Fruit fly (Drosophila melanogaster) whole organism, embryonic: Measurements from ENCODE around the gene tsh.

Source experiments
- CG12769 ChIP-seq: fragments of 200-800 bp; sonication (Bioruptor generic); optimal IDR thresholded peaks from 2 replicates; lab custom pipeline; 2019; ENCODE audit warnings: missing biosample characterization, mild to moderate bottlenecking, missing genetic modification characterization, moderate library complexity
- CG13424 ChIP-seq: fragments of 200-800 bp; sonication (Bioruptor generic); optimal IDR thresholded peaks from 2 replicates; lab custom pipeline; 2019; ENCODE audit warnings: missing biosample characterization, mild to moderate bottlenecking, missing genetic modification characterization, moderate library complexity
- CG14965 ChIP-seq: fragments of 200-800 bp; sonication (Bioruptor generic); optimal IDR thresholded peaks from 2 replicates; lab custom pipeline; 2016; ENCODE audit warnings: missing biosample characterization, missing genetic modification characterization, borderline replicate concordance
- CG15011 ChIP-seq: fragments of 200-800 bp; sonication (Bioruptor generic); optimal IDR thresholded peaks from 3 replicates; lab custom pipeline; 2018; ENCODE audit warnings: missing biosample characterization, mild to moderate bottlenecking, missing genetic modification characterization
- CG15601 ChIP-seq: fragments of 200-800 bp; sonication (Bioruptor generic); optimal IDR thresholded peaks from 3 replicates; lab custom pipeline; 2019; ENCODE audit warnings: missing biosample characterization, mild to moderate bottlenecking, missing genetic modification characterization, moderate library complexity
- CG16863 ChIP-seq: fragments of 200-800 bp; sonication (Bioruptor generic); optimal IDR thresholded peaks from 3 replicates; lab custom pipeline; 2016; ENCODE audit warnings: missing biosample characterization, missing genetic modification characterization
- CG17359 ChIP-seq: fragments of 200-800 bp; sonication (Bioruptor generic); optimal IDR thresholded peaks from 3 replicates; lab custom pipeline; 2018; ENCODE audit warnings: missing biosample characterization, mild to moderate bottlenecking, missing genetic modification characterization, moderate library complexity
- CG17829 ChIP-seq: fragments of 200-800 bp; optimal IDR thresholded peaks from 2 replicates; lab custom pipeline; 2019; ENCODE audit warnings: missing biosample characterization, mild to moderate bottlenecking, missing genetic modification characterization, moderate library complexity
- CG18764 ChIP-seq: fragments of 200-800 bp; sonication (Bioruptor generic); optimal IDR thresholded peaks from 3 replicates; lab custom pipeline; 2016; ENCODE audit warnings: missing biosample characterization, missing genetic modification characterization
- CG31224 ChIP-seq: fragments of 200-800 bp; sonication (Bioruptor generic); IDR thresholded peaks from 2 replicates; pipeline ENCODE4 v1.3.6; 2022; ENCODE audit warnings: missing biosample characterization, missing genetic modification characterization
- CG3163 ChIP-seq: fragments of 200-800 bp; sonication (Bioruptor generic); optimal IDR thresholded peaks from 3 replicates; lab custom pipeline; 2016; ENCODE audit warnings: missing biosample characterization, missing genetic modification characterization
- CG33557 ChIP-seq: fragments of 200-800 bp; sonication (Bioruptor generic); optimal IDR thresholded peaks from 2 replicates; lab custom pipeline; 2019; ENCODE audit warnings: missing biosample characterization, mild to moderate bottlenecking, missing genetic modification characterization, moderate library complexity
- CG34376 ChIP-seq: fragments of 200-800 bp; sonication (Bioruptor generic); optimal IDR thresholded peaks from 2 replicates; lab custom pipeline; 2018; ENCODE audit warnings: missing biosample characterization, mild to moderate bottlenecking, missing genetic modification characterization
- CG4282 ChIP-seq: fragments of 200-800 bp; sonication (Bioruptor generic); optimal IDR thresholded peaks from 2 replicates; lab custom pipeline; 2016; ENCODE audit warnings: missing biosample characterization, missing genetic modification characterization
- CG4360 ChIP-seq: fragments of 200-800 bp; sonication (Bioruptor generic); IDR thresholded peaks from 2 replicates; pipeline ENCODE4 v1.3.6; 2022; ENCODE audit warnings: missing biosample characterization, missing genetic modification characterization
- CG6854 ChIP-seq: fragments of 200-800 bp; sonication (Bioruptor generic); optimal IDR thresholded peaks from 3 replicates; lab custom pipeline; 2017; ENCODE audit warnings: missing biosample characterization, mild to moderate bottlenecking, missing genetic modification characterization
- CG8281 ChIP-seq: fragments of 200-800 bp; sonication (Bioruptor generic); optimal IDR thresholded peaks from 2 replicates; lab custom pipeline; 2018; ENCODE audit warnings: missing biosample characterization, mild to moderate bottlenecking, missing genetic modification characterization, moderate library complexity
- CG8944 ChIP-seq: fragments of 200-800 bp; sonication (Bioruptor generic); optimal IDR thresholded peaks from 3 replicates; lab custom pipeline; 2016; ENCODE audit warnings: missing biosample characterization, missing genetic modification characterization
- Dad ChIP-seq: fragments of 200-800 bp; sonication (Bioruptor generic); optimal IDR thresholded peaks from 3 replicates; lab custom pipeline; 2016; ENCODE audit warnings: missing biosample characterization, missing genetic modification characterization
- H2.0 ChIP-seq: fragments of 200-800 bp; sonication (Bioruptor generic); IDR thresholded peaks from 2 replicates; pipeline ENCODE4 v1.3.6; 2022; ENCODE audit warnings: missing biosample characterization, missing genetic modification characterization
- Hey ChIP-seq: fragments of 200-800 bp; sonication (Bioruptor generic); optimal IDR thresholded peaks from 3 replicates; lab custom pipeline; 2018; ENCODE audit warnings: missing biosample characterization, mild to moderate bottlenecking, missing genetic modification characterization
- HmgZ ChIP-seq: fragments of 200-800 bp; sonication (Bioruptor generic); optimal IDR thresholded peaks from 2 replicates; lab custom pipeline; 2018; ENCODE audit warnings: missing biosample characterization, mild to moderate bottlenecking, missing genetic modification characterization
- Hmx ChIP-seq: fragments of 200-800 bp; sonication (Bioruptor generic); optimal IDR thresholded peaks from 2 replicates; lab custom pipeline; 2016; ENCODE audit warnings: missing biosample characterization, missing genetic modification characterization
- Hr39 ChIP-seq: fragments of >200 bp; optimal IDR thresholded peaks from 2 replicates; lab custom pipeline; 2017
- Hsf ChIP-seq: fragments of 200-800 bp; sonication (Bioruptor generic); optimal IDR thresholded peaks from 3 replicates; lab custom pipeline; 2016; ENCODE audit warnings: missing biosample characterization, missing genetic modification characterization
- Mad ChIP-seq: fragments of 200-800 bp; sonication (Bioruptor generic); optimal IDR thresholded peaks from 2 replicates; lab custom pipeline; 2016; ENCODE audit warnings: missing biosample characterization, missing genetic modification characterization
- Med ChIP-seq: fragments of 200-800 bp; sonication (Bioruptor generic); peaks from one replicate; lab custom pipeline; 2016; ENCODE audit warnings: missing biosample characterization, missing genetic modification characterization, mild to moderate bottlenecking, inconsistent platforms, moderate library complexity
- Meics ChIP-seq: fragments of 200-800 bp; sonication (Bioruptor generic); optimal IDR thresholded peaks from 2 replicates; lab custom pipeline; 2017; ENCODE audit warnings: missing biosample characterization, mild to moderate bottlenecking, missing genetic modification characterization
- NFAT ChIP-seq: fragments of 200-800 bp; sonication (Bioruptor generic); IDR thresholded peaks from 2 replicates; pipeline ENCODE4 v1.3.6; 2022; ENCODE audit warnings: missing biosample characterization, missing genetic modification characterization
- Nf-YC ChIP-seq: fragments of 200-800 bp; optimal IDR thresholded peaks from 3 replicates; lab custom pipeline; 2019; ENCODE audit warnings: missing biosample characterization, mild to moderate bottlenecking, missing genetic modification characterization, moderate library complexity
- Stat92E ChIP-seq, 3 experiments: fragments of >200 bp in 2 of 3; fragments of 200-800 bp in 1 of 3; sonication (Bioruptor generic) in 1 of 3; optimal IDR thresholded peaks; 2 replicates each; lab custom pipeline; 2017 to 2019; ENCODE audit warnings: missing biosample characterization in 3 of 3, missing genetic modification characterization in 3 of 3, mild to moderate bottlenecking in 1 of 3, moderate library complexity in 1 of 3
- TFAM ChIP-seq: fragments of 200-800 bp; sonication (Bioruptor generic); optimal IDR thresholded peaks from 2 replicates; lab custom pipeline; 2017; ENCODE audit warnings: missing biosample characterization, missing genetic modification characterization, inconsistent platforms
- aop ChIP-seq: fragments of 200-800 bp; sonication (Bioruptor generic); IDR thresholded peaks from 2 replicates; pipeline ENCODE4 v1.3.6; 2022; ENCODE audit warnings: missing biosample characterization, missing genetic modification characterization
- ase ChIP-seq: fragments of 200-800 bp; sonication (Bioruptor generic); IDR thresholded peaks from 3 replicates; pipeline ENCODE4 v1.3.6; 2022; ENCODE audit warnings: missing biosample characterization, missing genetic modification characterization
- bcd ChIP-seq: fragments of 200-800 bp; sonication (Bioruptor generic); optimal IDR thresholded peaks from 2 replicates; lab custom pipeline; 2017; ENCODE audit warnings: missing biosample characterization, mild to moderate bottlenecking, missing genetic modification characterization
- bowl ChIP-seq: fragments of 200-800 bp; sonication (Bioruptor generic); IDR thresholded peaks from 2 replicates; pipeline ENCODE4 v1.3.6; 2022; ENCODE audit warnings: missing biosample characterization, missing genetic modification characterization
- chm ChIP-seq: fragments of 200-800 bp; sonication (Bioruptor generic); IDR thresholded peaks from 2 replicates; pipeline ENCODE4 v1.3.6; 2022; ENCODE audit warnings: missing biosample characterization, missing genetic modification characterization
- ci ChIP-seq: fragments of 200-800 bp; sonication (Bioruptor generic); IDR thresholded peaks from 3 replicates; pipeline ENCODE4 v1.3.6; 2022; ENCODE audit warnings: missing biosample characterization, missing genetic modification characterization
- disco-r ChIP-seq: fragments of 200-800 bp; sonication (Bioruptor generic); optimal IDR thresholded peaks from 2 replicates; lab custom pipeline; 2016; ENCODE audit warnings: missing biosample characterization, missing genetic modification characterization
- gsb-n ChIP-seq: fragments of 200-800 bp; sonication (Bioruptor generic); optimal IDR thresholded peaks from 3 replicates; lab custom pipeline; 2018; ENCODE audit warnings: missing biosample characterization, mild to moderate bottlenecking, missing genetic modification characterization
- her ChIP-seq: fragments of 200-800 bp; sonication (Bioruptor generic); optimal IDR thresholded peaks from 2 replicates; lab custom pipeline; 2016; ENCODE audit warnings: missing biosample characterization, missing genetic modification characterization
- kni ChIP-seq: fragments of 200-800 bp; sonication (Bioruptor generic); optimal IDR thresholded peaks from 3 replicates; lab custom pipeline; 2017; ENCODE audit warnings: mild to moderate bottlenecking, missing biosample characterization, missing genetic modification reagents, missing genetic modification characterization
- lov ChIP-seq, 2 experiments: fragments of 200-800 bp in 1 of 2; fragments of >200 bp in 1 of 2; sonication (Bioruptor generic) in 1 of 2; IDR thresholded peaks in 1 of 2; optimal IDR thresholded peaks in 1 of 2; 2 replicates in 1 of 2; 3 replicates in 1 of 2; pipeline versions ENCODE4 v1.3.6 to Lab custom; 2017 to 2022; ENCODE audit warnings: missing biosample characterization in 1 of 2, missing genetic modification characterization in 1 of 2
- mam ChIP-seq: fragments of 200-800 bp; sonication (Bioruptor generic); optimal IDR thresholded peaks from 3 replicates; lab custom pipeline; 2016; ENCODE audit warnings: missing biosample characterization, missing genetic modification characterization
- pum ChIP-seq: fragments of 200-800 bp; sonication (Bioruptor generic); optimal IDR thresholded peaks from 2 replicates; lab custom pipeline; 2016; ENCODE audit warnings: missing biosample characterization, missing genetic modification characterization
- schlank ChIP-seq: fragments of 200-800 bp; sonication (Bioruptor generic); optimal IDR thresholded peaks from 2 replicates; lab custom pipeline; 2018; ENCODE audit warnings: missing biosample characterization, mild to moderate bottlenecking, missing genetic modification characterization
- sug ChIP-seq: fragments of 200-800 bp; optimal IDR thresholded peaks from 2 replicates; lab custom pipeline; 2019; ENCODE audit warnings: missing biosample characterization, mild to moderate bottlenecking, missing genetic modification characterization, moderate library complexity
- tap ChIP-seq: fragments of 200-800 bp; optimal IDR thresholded peaks from 3 replicates; lab custom pipeline; 2019; ENCODE audit warnings: missing biosample characterization, mild to moderate bottlenecking, missing genetic modification characterization, moderate library complexity
- tgo ChIP-seq: fragments of 200-800 bp; sonication (Bioruptor generic); IDR thresholded peaks from 3 replicates; pipeline ENCODE4 v1.3.6; 2022; ENCODE audit warnings: missing biosample characterization, missing genetic modification characterization
- vnd ChIP-seq: fragments of 200-800 bp; sonication (Bioruptor generic); IDR thresholded peaks from 3 replicates; pipeline ENCODE4 v1.3.6; 2022; ENCODE audit warnings: missing biosample characterization, missing genetic modification characterization; ENCODE audit not compliant: partially characterized antibody
- zfh1 ChIP-seq: fragments of 200-800 bp; sonication (Bioruptor generic); IDR thresholded peaks from 3 replicates; pipeline ENCODE4 v1.3.6; 2022; ENCODE audit warnings: missing biosample characterization, missing genetic modification characterization
- zfh2 ChIP-seq: fragments of 200-800 bp; sonication (Bioruptor generic); optimal IDR thresholded peaks from 2 replicates; lab custom pipeline; 2016; ENCODE audit warnings: missing biosample characterization, missing genetic modification characterization

The tsh gene

DNA sequence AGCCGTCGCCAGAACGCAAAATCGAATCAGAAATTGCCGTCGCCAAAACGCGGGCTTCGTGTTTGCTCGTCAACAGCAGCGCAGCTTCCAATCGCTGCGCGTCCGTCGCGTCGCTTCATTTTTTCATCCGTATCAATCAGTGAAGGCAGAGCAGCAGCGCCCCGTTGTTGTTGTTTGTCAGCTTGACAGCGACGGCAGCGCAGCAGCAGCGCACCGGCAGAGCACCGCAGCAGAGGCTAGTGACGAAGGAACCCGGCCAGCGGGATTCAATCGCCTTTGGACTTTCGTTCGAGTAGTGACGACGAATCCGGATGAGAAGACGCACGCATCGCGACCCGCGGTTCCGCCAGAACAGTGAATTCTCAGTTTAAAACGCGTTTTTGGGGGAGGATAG, 395 bp downstream of the tsh start:
- TF ChIP-seq Mad (GFP tag; lab: Kevin White, UChicago) (no peak), vnd (GFP tag; lab: Robert Waterston, UW) (no peak), CG3163 (GFP tag; lab: Kevin White, UChicago) (no peak), CG14965 (GFP tag; lab: Kevin White, UChicago) (no peak), NFAT (GFP tag; lab: Robert Waterston, UW) (no peak), ci (GFP tag; lab: Robert Waterston, UW) (0 out of 3 replicates have a peak, but pooled peaks have one; percentile 15), CG15601 (no peak), zfh2 (no peak), disco-r (no peak), CG17829 (peak; percentile 34), gsb-n (tag; lab: Kevin White, UChicago) (no peak), kni (GFP tag; lab: Kevin White, UChicago) (peak; percentile 40), CG18764 (no peak), HmgZ (tag; lab: Kevin White, UChicago) (no peak), ase (GFP tag; lab: Robert Waterston, UW) (no peak), CG6854 (no peak), Hsf (no peak), lov (optimal IDR thresholded peaks at IDR 0.05; lab: Kevin White, UChicago) (no peak), lov (GFP tag; IDR thresholded peaks at IDR 0.05; lab: Robert Waterston, UW) (0 out of 3 replicates have a peak, but pooled peaks have one; percentile 29), Hey (tag; lab: Kevin White, UChicago) (peak; percentile 19), CG8944 (GFP tag; lab: Kevin White, UChicago) (peak; percentile 6), CG15011 (no peak), aop (GFP tag; lab: Robert Waterston, UW) (no peak), Stat92E (GFP tag; optimal IDR thresholded peaks at IDR 0.05; lab: Kevin White, UChicago) (no peak), bcd (GFP tag; lab: Kevin White, UChicago) (no peak), pum (GFP tag; lab: Kevin White, UChicago) (no peak), sug (tag; lab: Kevin White, UChicago) (peak; percentile 17), CG34376 (GFP tag; lab: Kevin White, UChicago) (no peak), CG13424 (tag; lab: Kevin White, UChicago) (no peak), CG17359 (tag; lab: Kevin White, UChicago) (no peak), CG8281 (no peak), her (GFP tag; lab: Kevin White, UChicago) (no peak), tgo (GFP tag; lab: Robert Waterston, UW) (no peak), CG4360 (GFP tag; lab: Robert Waterston, UW) (peak; percentile 98), CG12769 (no peak), Hmx (GFP tag; lab: Kevin White, UChicago) (no peak), Meics (peak; percentile 95), CG16863 (GFP tag; lab: Kevin White, UChicago) (no peak), CG33557 (no peak), TFAM (no peak), bowl (GFP tag; lab: Robert Waterston, UW) (0 out of 2 replicates have a peak, but pooled peaks have one; percentile 30), schlank (no peak), tap (tag; lab: Kevin White, UChicago) (no peak), H2.0 (no peak), CG31224 (GFP tag; lab: Robert Waterston, UW) (no peak), Nf-YC (tag; lab: Kevin White, UChicago) (no peak), mam (no peak), CG4282 (no peak), chm (peak; percentile 78), zfh1 (GFP tag; lab: Robert Waterston, UW) (no peak), Hr39 (lab: Kevin White, UChicago) (no peak), Dad (GFP tag; lab: Kevin White, UChicago) (no peak), Med (GFP tag; lab: Kevin White, UChicago) (peak; percentile 53)
